Worm (Caenorhabditis elegans) whole organism, L1 larva: ENCODE data around the gene C48B4.12.

Source experiments
- C16A3.4 ChIP-seq: fragments of 150-350 bp; optimal IDR thresholded peaks from 2 replicates; lab custom pipeline; 2014; ENCODE audit warnings: missing biosample characterization, missing genetic modification characterization
- C34B4.2 ChIP-seq: sonication (generic microtip); optimal IDR thresholded peaks from 2 replicates; lab custom pipeline; 2017; ENCODE audit warnings: mild to moderate bottlenecking, missing genetic modification characterization, missing compliant biosample characterization
- F16B12.6 ChIP-seq: fragments of 150-350 bp; optimal IDR thresholded peaks from 2 replicates; lab custom pipeline; 2014; ENCODE audit warnings: missing biosample characterization, missing genetic modification characterization
- Y116A8C.19 ChIP-seq: sonication (generic microtip); optimal IDR thresholded peaks from 2 replicates; lab custom pipeline; 2016; ENCODE audit warnings: missing compliant biosample characterization, missing genetic modification characterization, borderline replicate concordance
- alr-1 ChIP-seq: fragments of 200-800 bp; sonication (Bioruptor generic); optimal IDR thresholded peaks from 2 replicates; lab custom pipeline; 2018; ENCODE audit warnings: borderline replicate concordance, mild to moderate bottlenecking, missing genetic modification characterization, missing compliant biosample characterization
- aly-2 ChIP-seq: fragments of 150-350 bp; optimal IDR thresholded peaks from 2 replicates; lab custom pipeline; 2014; ENCODE audit warnings: missing biosample characterization, missing genetic modification characterization
- ceh-63 ChIP-seq: fragments of 200-800 bp; sonication (Bioruptor generic); optimal IDR thresholded peaks from 2 replicates; lab custom pipeline; 2018; ENCODE audit warnings: mild to moderate bottlenecking, missing genetic modification characterization, missing compliant biosample characterization
- ceh-8 ChIP-seq: fragments of 200-800 bp; sonication (Bioruptor generic); optimal IDR thresholded peaks from 2 replicates; lab custom pipeline; 2018; ENCODE audit warnings: mild to moderate bottlenecking, missing genetic modification characterization, moderate library complexity, missing compliant biosample characterization
- ceh-88 ChIP-seq: fragments of 200-800 bp; sonication (Bioruptor generic); IDR thresholded peaks from 2 replicates; pipeline ENCODE4 v1.3.6; 2022; ENCODE audit warnings: missing genetic modification characterization, missing compliant biosample characterization
- dpl-1 ChIP-seq, 3 experiments: fragments of 150-350 bp in 2 of 3; sonication (generic microtip) in 1 of 3; optimal IDR thresholded peaks; 2 replicates each; lab custom pipeline; 2014 to 2017; ENCODE audit warnings: missing biosample characterization in 3 of 3, missing genetic modification characterization in 3 of 3, missing genetic modification reagents in 3 of 3
- dsc-1 ChIP-seq: sonication (generic microtip); optimal IDR thresholded peaks from 2 replicates; lab custom pipeline; 2016; ENCODE audit warnings: mild to moderate bottlenecking, missing genetic modification characterization, missing compliant biosample characterization
- efl-1 ChIP-seq, 4 experiments: fragments of 150-350 bp; optimal IDR thresholded peaks in 3 of 4; peaks in 1 of 4; 1 replicate in 1 of 4; 2 replicates in 3 of 4; lab custom pipeline; 2014; ENCODE audit warnings: missing biosample characterization in 2 of 4, missing genetic modification characterization in 2 of 4, missing genetic modification reagents in 2 of 4
- egl-27 ChIP-seq, 2 experiments: fragments of 150-350 bp in 1 of 2; sonication (generic microtip); optimal IDR thresholded peaks; 3 replicates each; lab custom pipeline; 2017 to 2018; ENCODE audit warnings: missing biosample characterization in 2 of 2, missing genetic modification characterization in 2 of 2, missing genetic modification reagents in 2 of 2
- elt-2 ChIP-seq: sonication (generic microtip); optimal IDR thresholded peaks from 2 replicates; lab custom pipeline; 2016; ENCODE audit warnings: missing genetic modification characterization, mild to moderate bottlenecking, inconsistent platforms, missing compliant biosample characterization, missing genetic modification reagents
- fkh-10 ChIP-seq: sonication (generic microtip); optimal IDR thresholded peaks from 2 replicates; lab custom pipeline; 2017; ENCODE audit warnings: missing biosample characterization, missing genetic modification reagents, missing genetic modification characterization
- fkh-8 ChIP-seq: sonication (generic microtip); optimal IDR thresholded peaks from 2 replicates; lab custom pipeline; 2016; ENCODE audit warnings: mild to moderate bottlenecking, missing genetic modification characterization, missing compliant biosample characterization
- fos-1 ChIP-seq: fragments of 150-350 bp; optimal IDR thresholded peaks from 2 replicates; lab custom pipeline; 2014; ENCODE audit warnings: missing biosample characterization, missing genetic modification characterization
- hlh-4 ChIP-seq: sonication (generic microtip); optimal IDR thresholded peaks from 2 replicates; lab custom pipeline; 2016; ENCODE audit warnings: mild to moderate bottlenecking, missing genetic modification characterization, missing compliant biosample characterization
- isw-1 ChIP-seq: fragments of 200-800 bp; sonication (Bioruptor generic); IDR thresholded peaks from 2 replicates; pipeline ENCODE4 v1.3.6; 2022; ENCODE audit warnings: missing genetic modification characterization, missing compliant biosample characterization
- lin-14 ChIP-seq: fragments of 200-800 bp; sonication (Bioruptor generic); optimal IDR thresholded peaks from 2 replicates; lab custom pipeline; 2018; ENCODE audit warnings: mild to moderate bottlenecking, missing genetic modification characterization, moderate library complexity, missing compliant biosample characterization
- lin-15B ChIP-seq: fragments of 150-350 bp; sonication (generic microtip); optimal IDR thresholded peaks from 3 replicates; lab custom pipeline; 2014; ENCODE audit warnings: missing biosample characterization, missing genetic modification characterization
- lin-39 ChIP-seq: fragments of 150-350 bp; optimal IDR thresholded peaks from 2 replicates; lab custom pipeline; 2014; ENCODE audit warnings: missing biosample characterization, missing genetic modification reagents, missing genetic modification characterization
- lsy-2 ChIP-seq, 2 experiments: fragments of 150-350 bp; optimal IDR thresholded peaks; 2 replicates each; lab custom pipeline; 2014; ENCODE audit warnings: missing biosample characterization in 2 of 2, missing genetic modification characterization in 2 of 2
- mdl-1 ChIP-seq, 2 experiments: fragments of 150-350 bp; optimal IDR thresholded peaks; 2 replicates each; lab custom pipeline; 2014 to 2017; ENCODE audit warnings: missing biosample characterization in 2 of 2, missing genetic modification characterization in 2 of 2, inconsistent platforms in 1 of 2
- nhr-11 ChIP-seq: fragments of 150-350 bp; optimal IDR thresholded peaks from 2 replicates; lab custom pipeline; 2014; ENCODE audit warnings: missing biosample characterization, missing genetic modification characterization
- nhr-20 ChIP-seq: sonication (generic microtip); optimal IDR thresholded peaks from 2 replicates; lab custom pipeline; 2016; ENCODE audit warnings: mild to moderate bottlenecking, missing genetic modification characterization, missing compliant biosample characterization
- nhr-237 ChIP-seq: fragments of 150-350 bp; optimal IDR thresholded peaks from 2 replicates; lab custom pipeline; 2014; ENCODE audit warnings: missing biosample characterization, missing genetic modification characterization
- nhr-28 ChIP-seq: fragments of 150-350 bp; optimal IDR thresholded peaks from 2 replicates; lab custom pipeline; 2014; ENCODE audit warnings: missing biosample characterization, missing genetic modification characterization
- nhr-47 ChIP-seq: sonication (generic microtip); optimal IDR thresholded peaks from 2 replicates; lab custom pipeline; 2016; ENCODE audit warnings: mild to moderate bottlenecking, missing genetic modification characterization, moderate library complexity, missing compliant biosample characterization
- nhr-71 ChIP-seq: sonication (generic microtip); optimal IDR thresholded peaks from 2 replicates; lab custom pipeline; 2016; ENCODE audit warnings: mild to moderate bottlenecking, missing genetic modification characterization, moderate library complexity, missing compliant biosample characterization
- pag-3 ChIP-seq: sonication (generic microtip); optimal IDR thresholded peaks from 2 replicates; lab custom pipeline; 2017; ENCODE audit warnings: missing genetic modification characterization, mild to moderate bottlenecking, missing compliant biosample characterization, antibody characterized with exemption, borderline replicate concordance; ENCODE audit not compliant: insufficient read depth
- pqm-1 ChIP-seq: sonication (generic microtip); optimal IDR thresholded peaks from 3 replicates; lab custom pipeline; 2017; ENCODE audit warnings: missing biosample characterization, missing genetic modification characterization
- snu-23 ChIP-seq: sonication (generic microtip); optimal IDR thresholded peaks from 2 replicates; lab custom pipeline; 2016; ENCODE audit warnings: missing genetic modification characterization, missing compliant biosample characterization
- sox-4 ChIP-seq: sonication (generic microtip); optimal IDR thresholded peaks from 2 replicates; lab custom pipeline; 2016; ENCODE audit warnings: missing genetic modification characterization, missing compliant biosample characterization
- swsn-7 ChIP-seq: sonication (generic microtip); optimal IDR thresholded peaks from 2 replicates; lab custom pipeline; 2016; ENCODE audit warnings: missing genetic modification characterization, missing compliant biosample characterization
- tlp-1 ChIP-seq: fragments of 150-350 bp; optimal IDR thresholded peaks from 2 replicates; lab custom pipeline; 2014; ENCODE audit warnings: missing biosample characterization, missing genetic modification characterization
- xbp-1 ChIP-seq: sonication (generic microtip); optimal IDR thresholded peaks from 2 replicates; lab custom pipeline; 2016; ENCODE audit warnings: missing genetic modification characterization, missing compliant biosample characterization
- zag-1 ChIP-seq: fragments of 150-350 bp; optimal IDR thresholded peaks from 2 replicates; lab custom pipeline; 2014; ENCODE audit warnings: missing biosample characterization, missing genetic modification characterization
- zip-4 ChIP-seq: fragments of 200-800 bp; sonication (Bioruptor generic); optimal IDR thresholded peaks from 2 replicates; lab custom pipeline; 2018; ENCODE audit warnings: mild to moderate bottlenecking, missing genetic modification characterization, moderate library complexity, missing compliant biosample characterization

The C48B4.12 gene

DNA sequence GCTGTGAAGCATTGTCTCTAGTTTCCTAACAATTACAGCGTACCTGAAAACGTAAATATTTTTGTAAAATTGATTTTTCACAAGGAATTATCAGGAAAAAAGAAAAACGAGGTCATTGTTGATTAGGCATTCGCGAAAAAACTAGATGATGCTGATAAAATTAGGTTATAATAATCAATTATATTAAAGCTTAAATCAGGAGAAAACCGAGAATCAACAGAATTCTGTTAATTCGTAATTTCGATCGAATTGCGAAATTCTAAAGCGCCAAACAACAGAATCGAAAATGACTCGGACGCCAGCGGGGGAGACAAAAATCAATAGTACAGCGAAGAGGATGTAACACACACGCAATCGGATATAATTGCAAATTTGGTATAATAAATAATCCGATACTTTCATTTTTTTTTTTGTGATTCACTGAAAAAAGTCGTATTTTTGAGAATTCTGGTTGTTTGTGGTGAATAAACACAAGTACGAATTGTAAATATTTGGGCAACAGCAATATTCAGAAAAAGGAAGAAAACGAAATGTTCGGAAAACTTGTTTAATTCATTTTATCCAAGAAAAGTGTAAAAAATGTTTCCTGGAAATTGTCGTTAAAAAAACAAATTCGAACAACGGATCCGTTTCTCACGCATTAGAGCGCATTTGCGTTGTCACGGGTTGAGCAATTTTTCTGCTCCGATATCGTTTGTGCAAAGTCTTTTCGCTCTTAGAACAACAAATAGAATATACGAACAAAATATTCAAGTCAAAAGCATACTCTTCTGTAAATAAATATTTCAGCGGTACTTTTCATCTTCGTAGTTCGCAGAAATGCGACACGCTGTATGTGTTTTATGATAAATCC, 16.9 kb upstream of the C48B4.12 start, which contains the start of gene ced-7 (continued):
- TF ChIP-seq egl-27 (tag; optimal IDR thresholded peaks at IDR 0.05; lab: Kevin White, UChicago) (no peak), fos-1 (tag; lab: Kevin White, UChicago) (no peak), fkh-8 (tag; lab: Kevin White, UChicago) (peak; percentile 75)

DNA sequence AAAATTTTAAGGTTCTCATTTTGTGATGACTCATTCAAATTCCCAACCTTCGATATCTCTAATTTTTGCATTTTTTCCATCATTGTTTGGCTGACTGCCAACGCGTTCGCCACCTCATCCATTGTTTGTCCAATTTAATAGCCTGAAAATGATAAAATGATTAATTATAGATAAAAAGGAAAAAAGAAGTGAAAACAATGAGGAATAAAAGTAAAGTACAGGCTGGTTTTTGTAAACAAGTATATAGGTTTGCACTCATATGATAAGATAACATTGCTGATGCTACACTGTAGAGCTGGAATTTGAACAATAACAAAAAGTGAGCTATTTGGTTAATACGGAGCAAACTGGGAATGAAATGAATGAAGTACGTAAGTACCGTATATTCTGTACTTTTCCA, 14.9 kb upstream of the C48B4.12 start, which contains the start of gene C48B4.3:
Gene C48B4.3, minus strand, starts transcription at position 149 of the 400 bp plus-strand sequence.
- TF ChIP-seq isw-1 (no peak), elt-2 (tag; lab: Kevin White, UChicago) (peak; percentile 6), lin-15B (tag; lab: Kevin White, UChicago) (no peak), dsc-1 (no peak)

DNA sequence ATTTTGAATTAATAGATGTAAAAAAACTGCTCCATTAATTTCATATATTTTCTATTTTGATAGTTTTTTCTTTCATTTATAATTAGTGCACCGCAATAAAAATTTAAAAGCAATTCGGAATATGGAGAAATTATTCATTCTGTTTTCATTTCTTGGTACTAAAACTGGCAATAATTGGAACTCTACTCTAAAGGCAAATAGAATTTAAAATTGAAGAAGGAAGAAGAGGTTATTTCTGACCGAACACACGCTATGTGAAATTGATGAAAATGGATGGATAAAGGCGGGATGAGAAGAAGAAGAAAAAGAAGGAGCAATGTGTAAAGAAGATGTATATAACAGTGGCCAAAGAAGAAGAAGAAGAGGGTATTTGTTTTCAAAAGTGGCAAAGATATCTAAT, 13.9 kb upstream of the C48B4.12 start:
- no peak for TF ChIP-seq nhr-20 (tag; lab: Kevin White, UChicago)
- TF ChIP-seq ceh-88: no peak
- no peak for TF ChIP-seq nhr-47 (tag; lab: Kevin White, UChicago)
- no peak for TF ChIP-seq hlh-4 (tag; lab: Kevin White, UChicago)
- no peak for TF ChIP-seq F16B12.6 (tag; lab: Kevin White, UChicago)
- no peak for TF ChIP-seq nhr-28 (tag; lab: Kevin White, UChicago)
- TF ChIP-seq fkh-10 (GFP tag; lab: Kevin White, UChicago): no peak
- no peak for TF ChIP-seq snu-23 (GFP tag; lab: Kevin White, UChicago)
- TF ChIP-seq Y116A8C.19 (tag; lab: Kevin White, UChicago): no peak
- no peak for TF ChIP-seq nhr-11 (tag; lab: Kevin White, UChicago)
- TF ChIP-seq lin-39 (tag; lab: Kevin White, UChicago): no peak
- no peak for TF ChIP-seq tlp-1 (tag; lab: Kevin White, UChicago)
- TF ChIP-seq lin-15B (tag; lab: Kevin White, UChicago): no peak
- TF ChIP-seq mdl-1 (tag; optimal IDR thresholded peaks at IDR 0.05; lab: Kevin White, UChicago): no peak
- TF ChIP-seq pag-3 (tag; lab: Kevin White, UChicago): no peak
- TF ChIP-seq zag-1 (tag; lab: Kevin White, UChicago): no peak
- TF ChIP-seq C16A3.4: no peak

DNA sequence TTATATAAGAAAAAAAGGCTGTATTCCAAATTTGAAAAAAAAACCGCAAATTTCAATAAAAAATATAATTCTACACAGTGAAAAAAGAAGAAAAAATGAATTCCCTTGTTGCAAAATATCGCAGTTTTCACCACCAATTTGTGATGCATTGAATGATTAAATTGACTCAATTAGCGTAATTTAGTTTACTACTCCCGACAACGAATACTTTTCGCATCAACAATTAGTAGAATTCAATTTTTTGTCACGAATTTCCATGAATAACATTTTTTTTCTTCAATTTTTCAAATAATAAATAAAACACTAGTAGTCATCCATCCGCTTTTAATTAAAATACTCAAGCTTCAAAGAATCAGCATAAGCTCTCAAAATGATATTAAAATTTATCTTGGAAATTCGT, 11.8 kb upstream of the C48B4.12 start:
- TF ChIP-seq zip-4 (GFP tag; lab: Kevin White, UChicago): no peak
- no peak for TF ChIP-seq C34B4.2 (tag; lab: Kevin White, UChicago)
- peak; percentile 38 for TF ChIP-seq fkh-8 (tag; lab: Kevin White, UChicago)
- TF ChIP-seq aly-2 (tag; lab: Kevin White, UChicago): no peak
- peak; percentile 5 to 29 for TF ChIP-seq lsy-2 (tag; optimal IDR thresholded peaks at IDR 0.05; lab: Kevin White, UChicago)
- no peak for TF ChIP-seq xbp-1 (tag; lab: Kevin White, UChicago)
- no peak for TF ChIP-seq pqm-1 (tag; lab: Kevin White, UChicago)
- TF ChIP-seq ceh-63: no peak
- TF ChIP-seq ceh-8: peak; percentile 94
- no peak for TF ChIP-seq snu-23 (GFP tag; lab: Kevin White, UChicago)
- TF ChIP-seq swsn-7 (tag; lab: Kevin White, UChicago): no peak
- TF ChIP-seq nhr-71: peak; percentile 52
- TF ChIP-seq alr-1: no peak
- peak; percentile 36 for TF ChIP-seq nhr-47 (tag; lab: Kevin White, UChicago)
- TF ChIP-seq lin-15B (tag; lab: Kevin White, UChicago): no peak
- no peak for TF ChIP-seq efl-1 (optimal IDR thresholded peaks at IDR 0.05; lab: Kevin White, UChicago)
- TF ChIP-seq efl-1 (GFP tag; optimal IDR thresholded peaks at IDR 0.05 in 1 of 2; lab: Kevin White, UChicago): no peak
- no peak for TF ChIP-seq nhr-237 (tag; lab: Kevin White, UChicago)
- TF ChIP-seq dpl-1 (GFP tag; optimal IDR thresholded peaks at IDR 0.05; lab: Kevin White, UChicago): no peak
- no peak for TF ChIP-seq sox-4 (tag; lab: Kevin White, UChicago)
- TF ChIP-seq pag-3 (tag; lab: Kevin White, UChicago): no peak
- TF ChIP-seq fkh-10 (GFP tag; lab: Kevin White, UChicago): no peak
- TF ChIP-seq lin-14 (GFP tag; lab: Kevin White, UChicago): peak; percentile 72
- peak; percentile 6 for TF ChIP-seq zag-1 (tag; lab: Kevin White, UChicago)
- TF ChIP-seq nhr-11 (tag; lab: Kevin White, UChicago): no peak
